Worm (Caenorhabditis elegans) whole organism, L3 larva: ENCODE results near the gene srx-36.

Experiments
- R02D3.7 ChIP-seq: fragments of 150-350 bp; optimal IDR thresholded peaks from 2 replicates; lab custom pipeline; 2014; ENCODE audit warnings: missing biosample characterization, missing genetic modification characterization
- ZK546.5 ChIP-seq: sonication (generic microtip); optimal IDR thresholded peaks from 2 replicates; lab custom pipeline; 2017; ENCODE audit warnings: missing biosample characterization, missing genetic modification characterization
- aly-2 ChIP-seq: fragments of 150-350 bp; optimal IDR thresholded peaks from 2 replicates; lab custom pipeline; 2014; ENCODE audit warnings: missing biosample characterization, missing genetic modification characterization
- ama-1 ChIP-seq: fragments of 150-350 bp; optimal IDR thresholded peaks from 2 replicates; lab custom pipeline; 2018
- ceh-28 ChIP-seq: fragments of 150-350 bp; optimal IDR thresholded peaks from 2 replicates; lab custom pipeline; 2014; ENCODE audit warnings: missing biosample characterization, missing genetic modification reagents, missing genetic modification characterization
- ceh-9 ChIP-seq: sonication (generic microtip); optimal IDR thresholded peaks from 2 replicates; lab custom pipeline; 2018; ENCODE audit warnings: missing biosample characterization, missing genetic modification characterization
- daf-12 ChIP-seq: fragments of 150-350 bp; optimal IDR thresholded peaks from 2 replicates; lab custom pipeline; 2014; ENCODE audit warnings: missing biosample characterization, missing genetic modification reagents, missing genetic modification characterization
- egl-5 ChIP-seq: fragments of 150-350 bp; optimal IDR thresholded peaks from 2 replicates; lab custom pipeline; 2017; ENCODE audit warnings: missing biosample characterization, missing genetic modification reagents, missing genetic modification characterization, inconsistent platforms
- elt-1 ChIP-seq: fragments of 150-350 bp; optimal IDR thresholded peaks from 2 replicates; lab custom pipeline; 2014; ENCODE audit warnings: missing biosample characterization, missing genetic modification characterization
- eor-1 ChIP-seq, 2 experiments: fragments of 150-350 bp; optimal IDR thresholded peaks; 2 replicates each; lab custom pipeline; 2014 to 2018; ENCODE audit warnings: missing biosample characterization in 2 of 2, missing genetic modification characterization in 2 of 2
- fkh-10 ChIP-seq: sonication (generic microtip); optimal IDR thresholded peaks from 2 replicates; lab custom pipeline; 2017; ENCODE audit warnings: missing biosample characterization, missing genetic modification reagents, missing genetic modification characterization
- fkh-2 ChIP-seq: fragments of 150-350 bp; optimal IDR thresholded peaks from 2 replicates; lab custom pipeline; 2014; ENCODE audit warnings: missing biosample characterization, missing genetic modification reagents, missing genetic modification characterization
- hmg-11 ChIP-seq: sonication (generic microtip); optimal IDR thresholded peaks from 2 replicates; lab custom pipeline; 2016; ENCODE audit warnings: missing genetic modification characterization, missing compliant biosample characterization
- jun-1 ChIP-seq: fragments of 150-350 bp; optimal IDR thresholded peaks from 2 replicates; lab custom pipeline; 2014; ENCODE audit warnings: missing biosample characterization, missing genetic modification reagents, missing genetic modification characterization
- lin-39 ChIP-seq: fragments of 150-350 bp; optimal IDR thresholded peaks from 2 replicates; lab custom pipeline; 2018; ENCODE audit warnings: missing biosample characterization, missing genetic modification reagents, missing genetic modification characterization
- lsy-12 ChIP-seq: sonication (generic microtip); optimal IDR thresholded peaks from 2 replicates; lab custom pipeline; 2016; ENCODE audit warnings: mild to moderate bottlenecking, missing genetic modification characterization, missing compliant biosample characterization
- mdl-1 ChIP-seq: fragments of 150-350 bp; optimal IDR thresholded peaks from 2 replicates; lab custom pipeline; 2014; ENCODE audit warnings: missing biosample characterization, missing genetic modification characterization
- mml-1 ChIP-seq: fragments of 150-350 bp; sonication (generic microtip); optimal IDR thresholded peaks from 3 replicates; lab custom pipeline; 2014; ENCODE audit warnings: missing biosample characterization, missing genetic modification characterization
- nfya-1 ChIP-seq: sonication (generic microtip); optimal IDR thresholded peaks from 2 replicates; lab custom pipeline; 2017; ENCODE audit warnings: missing genetic modification characterization, mild to moderate bottlenecking, missing compliant biosample characterization, antibody characterized with exemption, moderate library complexity; ENCODE audit not compliant: insufficient read depth
- nhr-11 ChIP-seq: fragments of 150-350 bp; optimal IDR thresholded peaks from 2 replicates; lab custom pipeline; 2014; ENCODE audit warnings: missing biosample characterization, missing genetic modification characterization
- nhr-12 ChIP-seq: fragments of 150-350 bp; optimal IDR thresholded peaks from 2 replicates; lab custom pipeline; 2014; ENCODE audit warnings: missing biosample characterization, missing genetic modification characterization
- nhr-23 ChIP-seq: fragments of 150-350 bp; optimal IDR thresholded peaks from 2 replicates; lab custom pipeline; 2014; ENCODE audit warnings: missing biosample characterization, missing genetic modification reagents, missing genetic modification characterization
- nhr-237 ChIP-seq: fragments of 150-350 bp; optimal IDR thresholded peaks from 2 replicates; lab custom pipeline; 2014; ENCODE audit warnings: missing biosample characterization, missing genetic modification characterization
- nhr-77 ChIP-seq: fragments of 150-350 bp; optimal IDR thresholded peaks from 2 replicates; lab custom pipeline; 2014; ENCODE audit warnings: missing biosample characterization, missing genetic modification characterization
- pha-4 ChIP-seq: fragments of 150-350 bp; optimal IDR thresholded peaks from 2 replicates; lab custom pipeline; 2014; ENCODE audit warnings: missing biosample characterization, missing genetic modification reagents, missing genetic modification characterization
- pqm-1 ChIP-seq: fragments of 150-350 bp; optimal IDR thresholded peaks from 2 replicates; lab custom pipeline; 2017; ENCODE audit warnings: missing biosample characterization, missing genetic modification characterization, inconsistent platforms
- sea-2 ChIP-seq: fragments of 150-350 bp; sonication (generic microtip); optimal IDR thresholded peaks from 4 replicates; lab custom pipeline; 2014; ENCODE audit warnings: missing biosample characterization, missing genetic modification reagents, missing genetic modification characterization
- unc-62 ChIP-seq: fragments of 150-350 bp; sonication (generic microtip); optimal IDR thresholded peaks from 4 replicates; lab custom pipeline; 2014; ENCODE audit warnings: missing biosample characterization, missing genetic modification reagents, missing genetic modification characterization
- ztf-11 ChIP-seq: fragments of 150-350 bp; optimal IDR thresholded peaks from 2 replicates; lab custom pipeline; 2014; ENCODE audit warnings: missing biosample characterization, missing genetic modification characterization
- ztf-4 ChIP-seq: fragments of 150-350 bp; optimal IDR thresholded peaks from 2 replicates; lab custom pipeline; 2014; ENCODE audit warnings: missing biosample characterization, missing genetic modification characterization

The srx-36 gene

ce11 chrV:7123979-7124378 lies 6.9 kb downstream of the srx-36 start:
- TF ChIP-seq jun-1 (tag; lab: Kevin White, UChicago) = no peak
- no peak for TF ChIP-seq fkh-2
- no peak for TF ChIP-seq daf-12 (tag; lab: Kevin White, UChicago)
- TF ChIP-seq aly-2 (tag; lab: Kevin White, UChicago) = no peak
- TF ChIP-seq hmg-11 (tag; lab: Kevin White, UChicago) = no peak
- no peak for TF ChIP-seq ceh-9
- no peak for TF ChIP-seq lin-39 (tag; lab: Kevin White, UChicago)
- no peak for TF ChIP-seq unc-62 (GFP tag; lab: Kevin White, UChicago)
- no peak for TF ChIP-seq ceh-28
- TF ChIP-seq nhr-23 (tag; lab: Kevin White, UChicago) = no peak
- TF ChIP-seq mdl-1 (tag; lab: Kevin White, UChicago) = no peak
- no peak for TF ChIP-seq sea-2 (GFP tag; lab: Kevin White, UChicago)
- TF ChIP-seq nhr-12 (tag; lab: Kevin White, UChicago) = no peak
- TF ChIP-seq nfya-1 (tag; lab: Kevin White, UChicago) = no peak
- no peak for TF ChIP-seq ztf-11 (tag; lab: Kevin White, UChicago)
- TF ChIP-seq nhr-77 (tag; lab: Kevin White, UChicago) = no peak

ce11 chrV:7123188-7123708 lies 7.6 kb downstream of the srx-36 start, which contains the start of gene lmd-5:
Gene lmd-5, plus strand, starts transcription at chrV:7123658.
- TF ChIP-seq pha-4 (peak; percentile 63), elt-1 (no peak)
- TF ChIP-seq, all 47 proteins: peak for 1

- TF ChIP-seq lsy-12 (no peak), ztf-4 (no peak), ceh-28 (no peak)
Measured at ce11 chrV:7120168-7120567, 10.7 kb downstream of the srx-36 start, which contains the start of gene srx-34. Gene srx-34, minus strand, starts transcription at chrV:7120268.

- no peak for TF ChIP-seq lin-39 (tag; lab: Kevin White, UChicago)
- no peak for TF ChIP-seq ceh-9
- no peak for TF ChIP-seq unc-62 (GFP tag; lab: Kevin White, UChicago)
- no peak for TF ChIP-seq ama-1 (lab: Kevin White, UChicago)
- TF ChIP-seq pha-4 = no peak
- TF ChIP-seq nhr-11 = no peak
- no peak for TF ChIP-seq nhr-237 (tag; lab: Kevin White, UChicago)
- TF ChIP-seq egl-5 (tag; lab: Kevin White, UChicago) = no peak
- no peak for TF ChIP-seq pqm-1
Measured at ce11 chrV:7118796-7119195, 12.1 kb downstream of the srx-36 start, which contains the start of gene srx-33. Gene srx-33, minus strand, starts transcription at chrV:7118896.

ce11 chrV:7112223-7112622 lies 18.7 kb downstream of the srx-36 start:
- TF ChIP-seq nhr-23 (tag; lab: Kevin White, UChicago) (no peak), ceh-9 (no peak), ZK546.5 (no peak), sea-2 (GFP tag; lab: Kevin White, UChicago) (no peak), mml-1 (tag; lab: Kevin White, UChicago) (no peak), fkh-10 (GFP tag; lab: Kevin White, UChicago) (no peak), R02D3.7 (tag; lab: Kevin White, UChicago) (no peak), hmg-11 (tag; lab: Kevin White, UChicago) (no peak)

ce11 chrV:7111276-7111675 lies 19.6 kb downstream of the srx-36 start:
- no peak for TF ChIP-seq eor-1 (tag; optimal IDR thresholded peaks at IDR 0.05; lab: Kevin White, UChicago)
- TF ChIP-seq fkh-10 (GFP tag; lab: Kevin White, UChicago) = peak; percentile 76

- no peak for TF ChIP-seq ztf-11 (tag; lab: Kevin White, UChicago)
- no peak for TF ChIP-seq aly-2 (tag; lab: Kevin White, UChicago)
- TF ChIP-seq fkh-10 (GFP tag; lab: Kevin White, UChicago) = peak; percentile 21
- no peak for TF ChIP-seq fkh-2
Measured at ce11 chrV:7110370-7110769, 20.5 kb downstream of the srx-36 start.
